Worm (Caenorhabditis elegans) whole organism, L1 larva: ENCODE measurements around the gene lap-1.

ENCODE experiments used
- C16A3.4 ChIP-seq: fragments of 150-350 bp; optimal IDR thresholded peaks from 2 replicates; lab custom pipeline; 2014; ENCODE audit warnings: missing biosample characterization, missing genetic modification characterization
- F16B12.6 ChIP-seq: fragments of 150-350 bp; optimal IDR thresholded peaks from 2 replicates; lab custom pipeline; 2014; ENCODE audit warnings: missing biosample characterization, missing genetic modification characterization
- Y116A8C.19 ChIP-seq: sonication (generic microtip); optimal IDR thresholded peaks from 2 replicates; lab custom pipeline; 2016; ENCODE audit warnings: missing compliant biosample characterization, missing genetic modification characterization, borderline replicate concordance
- alr-1 ChIP-seq: fragments of 200-800 bp; sonication (Bioruptor generic); optimal IDR thresholded peaks from 2 replicates; lab custom pipeline; 2018; ENCODE audit warnings: borderline replicate concordance, mild to moderate bottlenecking, missing genetic modification characterization, missing compliant biosample characterization
- ceh-8 ChIP-seq: fragments of 200-800 bp; sonication (Bioruptor generic); optimal IDR thresholded peaks from 2 replicates; lab custom pipeline; 2018; ENCODE audit warnings: mild to moderate bottlenecking, missing genetic modification characterization, moderate library complexity, missing compliant biosample characterization
- ceh-88 ChIP-seq: fragments of 200-800 bp; sonication (Bioruptor generic); IDR thresholded peaks from 2 replicates; pipeline ENCODE4 v1.3.6; 2022; ENCODE audit warnings: missing genetic modification characterization, missing compliant biosample characterization
- ces-1 ChIP-seq: fragments of 150-350 bp; optimal IDR thresholded peaks from 2 replicates; lab custom pipeline; 2014; ENCODE audit warnings: missing biosample characterization, missing genetic modification reagents, missing genetic modification characterization
- dpl-1 ChIP-seq, 3 experiments: fragments of 150-350 bp in 2 of 3; sonication (generic microtip) in 1 of 3; optimal IDR thresholded peaks; 2 replicates each; lab custom pipeline; 2014 to 2017; ENCODE audit warnings: missing biosample characterization in 3 of 3, missing genetic modification characterization in 3 of 3, missing genetic modification reagents in 3 of 3
- dsc-1 ChIP-seq: sonication (generic microtip); optimal IDR thresholded peaks from 2 replicates; lab custom pipeline; 2016; ENCODE audit warnings: mild to moderate bottlenecking, missing genetic modification characterization, missing compliant biosample characterization
- efl-3 ChIP-seq: fragments of 200-800 bp; sonication (Bioruptor generic); optimal IDR thresholded peaks from 2 replicates; lab custom pipeline; 2018; ENCODE audit warnings: mild to moderate bottlenecking, missing genetic modification characterization, missing compliant biosample characterization
- egl-13 ChIP-seq: sonication (generic microtip); optimal IDR thresholded peaks from 2 replicates; lab custom pipeline; 2016; ENCODE audit warnings: missing genotype, missing genetic modification reagents, missing genetic modification characterization, missing compliant biosample characterization
- egl-27 ChIP-seq, 2 experiments: fragments of 150-350 bp in 1 of 2; sonication (generic microtip); optimal IDR thresholded peaks; 3 replicates each; lab custom pipeline; 2017 to 2018; ENCODE audit warnings: missing biosample characterization in 2 of 2, missing genetic modification characterization in 2 of 2, missing genetic modification reagents in 2 of 2
- elt-2 ChIP-seq: sonication (generic microtip); optimal IDR thresholded peaks from 2 replicates; lab custom pipeline; 2016; ENCODE audit warnings: missing genetic modification characterization, mild to moderate bottlenecking, inconsistent platforms, missing compliant biosample characterization, missing genetic modification reagents
- elt-3 ChIP-seq, 6 experiments: fragments of 150-350 bp in 1 of 6; sonication (generic microtip); optimal IDR thresholded peaks; 2 replicates each; lab custom pipeline; 2017 to 2018; ENCODE audit warnings: missing biosample characterization in 6 of 6, missing genetic modification characterization in 6 of 6, inconsistent platforms in 1 of 6
- ets-5 ChIP-seq: fragments of 200-800 bp; sonication (Bioruptor generic); IDR thresholded peaks from 2 replicates; pipeline ENCODE4 v1.3.6; 2022; ENCODE audit warnings: missing genetic modification characterization, missing compliant biosample characterization
- fkh-8 ChIP-seq: sonication (generic microtip); optimal IDR thresholded peaks from 2 replicates; lab custom pipeline; 2016; ENCODE audit warnings: mild to moderate bottlenecking, missing genetic modification characterization, missing compliant biosample characterization
- fos-1 ChIP-seq: fragments of 150-350 bp; optimal IDR thresholded peaks from 2 replicates; lab custom pipeline; 2014; ENCODE audit warnings: missing biosample characterization, missing genetic modification characterization
- hlh-17 ChIP-seq: fragments of 200-800 bp; sonication (Bioruptor generic); optimal IDR thresholded peaks from 2 replicates; lab custom pipeline; 2018; ENCODE audit warnings: missing genetic modification characterization, mild to moderate bottlenecking, missing compliant biosample characterization, moderate library complexity, borderline replicate concordance
- hlh-4 ChIP-seq: sonication (generic microtip); optimal IDR thresholded peaks from 2 replicates; lab custom pipeline; 2016; ENCODE audit warnings: mild to moderate bottlenecking, missing genetic modification characterization, missing compliant biosample characterization
- hpl-2 ChIP-seq: fragments of 150-350 bp; optimal IDR thresholded peaks from 2 replicates; lab custom pipeline; 2014; ENCODE audit warnings: missing biosample characterization, missing genetic modification reagents, missing genetic modification characterization
- irx-1 ChIP-seq: sonication (generic microtip); optimal IDR thresholded peaks from 2 replicates; lab custom pipeline; 2016; ENCODE audit warnings: missing genetic modification characterization, missing compliant biosample characterization
- lin-14 ChIP-seq: fragments of 200-800 bp; sonication (Bioruptor generic); optimal IDR thresholded peaks from 2 replicates; lab custom pipeline; 2018; ENCODE audit warnings: mild to moderate bottlenecking, missing genetic modification characterization, moderate library complexity, missing compliant biosample characterization
- lin-35 ChIP-seq, 2 experiments: fragments of 150-350 bp; optimal IDR thresholded peaks; 2 replicates each; lab custom pipeline; 2014; ENCODE audit warnings: missing biosample characterization in 2 of 2, missing genetic modification characterization in 2 of 2, missing genetic modification reagents in 2 of 2
- lsy-2 ChIP-seq, 2 experiments: fragments of 150-350 bp; optimal IDR thresholded peaks; 2 replicates each; lab custom pipeline; 2014; ENCODE audit warnings: missing biosample characterization in 2 of 2, missing genetic modification characterization in 2 of 2
- nhr-11 ChIP-seq: fragments of 150-350 bp; optimal IDR thresholded peaks from 2 replicates; lab custom pipeline; 2014; ENCODE audit warnings: missing biosample characterization, missing genetic modification characterization
- nhr-12 ChIP-seq: sonication (generic microtip); optimal IDR thresholded peaks from 2 replicates; lab custom pipeline; 2017; ENCODE audit warnings: missing biosample characterization, missing genetic modification characterization
- nhr-19 ChIP-seq: fragments of 200-800 bp; sonication (Bioruptor generic); conservative IDR thresholded peaks from 2 replicates; pipeline ENCODE4 v1.3.6; 2022; ENCODE audit warnings: missing genetic modification characterization, missing compliant biosample characterization
- nhr-20 ChIP-seq: sonication (generic microtip); optimal IDR thresholded peaks from 2 replicates; lab custom pipeline; 2016; ENCODE audit warnings: mild to moderate bottlenecking, missing genetic modification characterization, missing compliant biosample characterization
- nhr-28 ChIP-seq: fragments of 150-350 bp; optimal IDR thresholded peaks from 2 replicates; lab custom pipeline; 2014; ENCODE audit warnings: missing biosample characterization, missing genetic modification characterization
- nhr-47 ChIP-seq: sonication (generic microtip); optimal IDR thresholded peaks from 2 replicates; lab custom pipeline; 2016; ENCODE audit warnings: mild to moderate bottlenecking, missing genetic modification characterization, moderate library complexity, missing compliant biosample characterization
- nhr-71 ChIP-seq: sonication (generic microtip); optimal IDR thresholded peaks from 2 replicates; lab custom pipeline; 2016; ENCODE audit warnings: mild to moderate bottlenecking, missing genetic modification characterization, moderate library complexity, missing compliant biosample characterization
- nhr-76 ChIP-seq: sonication (generic microtip); optimal IDR thresholded peaks from 2 replicates; lab custom pipeline; 2017; ENCODE audit warnings: missing biosample characterization, missing genetic modification characterization
- nhr-77 ChIP-seq: fragments of 150-350 bp; optimal IDR thresholded peaks from 2 replicates; lab custom pipeline; 2014; ENCODE audit warnings: missing biosample characterization, missing genetic modification characterization
- nhr-90 ChIP-seq: sonication (generic microtip); optimal IDR thresholded peaks from 2 replicates; lab custom pipeline; 2016; ENCODE audit warnings: mild to moderate bottlenecking, missing genetic modification characterization, missing compliant biosample characterization; ENCODE audit not compliant: poor library complexity
- skn-1 ChIP-seq: fragments of 150-350 bp; optimal IDR thresholded peaks from 2 replicates; lab custom pipeline; 2014; ENCODE audit warnings: missing biosample characterization, missing genetic modification characterization
- snpc-4 ChIP-seq: fragments of 150-350 bp; optimal IDR thresholded peaks from 2 replicates; lab custom pipeline; 2014; ENCODE audit warnings: missing biosample characterization, missing genetic modification characterization
- snu-23 ChIP-seq: sonication (generic microtip); optimal IDR thresholded peaks from 2 replicates; lab custom pipeline; 2016; ENCODE audit warnings: missing genetic modification characterization, missing compliant biosample characterization
- sox-4 ChIP-seq: sonication (generic microtip); optimal IDR thresholded peaks from 2 replicates; lab custom pipeline; 2016; ENCODE audit warnings: missing genetic modification characterization, missing compliant biosample characterization
- sptf-1 ChIP-seq: fragments of 150-350 bp; optimal IDR thresholded peaks from 2 replicates; lab custom pipeline; 2014; ENCODE audit warnings: missing biosample characterization, missing genetic modification characterization
- swsn-7 ChIP-seq: sonication (generic microtip); optimal IDR thresholded peaks from 2 replicates; lab custom pipeline; 2016; ENCODE audit warnings: missing genetic modification characterization, missing compliant biosample characterization
- tbx-2 ChIP-seq: sonication (generic microtip); optimal IDR thresholded peaks from 2 replicates; lab custom pipeline; 2016; ENCODE audit warnings: missing genetic modification characterization, missing compliant biosample characterization
- tlp-1 ChIP-seq: fragments of 150-350 bp; optimal IDR thresholded peaks from 2 replicates; lab custom pipeline; 2014; ENCODE audit warnings: missing biosample characterization, missing genetic modification characterization
- unc-30 ChIP-seq: sonication (generic microtip); optimal IDR thresholded peaks from 2 replicates; lab custom pipeline; 2017; ENCODE audit warnings: missing biosample characterization, missing genetic modification characterization
- unc-62 ChIP-seq: fragments of 150-350 bp; optimal IDR thresholded peaks from 2 replicates; lab custom pipeline; 2014; ENCODE audit warnings: missing biosample characterization, missing genetic modification reagents, missing genetic modification characterization
- unc-98 ChIP-seq: fragments of 200-800 bp; sonication (Bioruptor generic); IDR thresholded peaks from 2 replicates; pipeline ENCODE4 v1.3.6; 2022; ENCODE audit warnings: missing genetic modification characterization, missing compliant biosample characterization
- vab-15 ChIP-seq: sonication (generic microtip); optimal IDR thresholded peaks from 2 replicates; lab custom pipeline; 2017; ENCODE audit warnings: missing genotype, mild to moderate bottlenecking, missing genetic modification characterization, missing compliant biosample characterization
- xbp-1 ChIP-seq: sonication (generic microtip); optimal IDR thresholded peaks from 2 replicates; lab custom pipeline; 2016; ENCODE audit warnings: missing genetic modification characterization, missing compliant biosample characterization
- zag-1 ChIP-seq: fragments of 150-350 bp; optimal IDR thresholded peaks from 2 replicates; lab custom pipeline; 2014; ENCODE audit warnings: missing biosample characterization, missing genetic modification characterization
- zip-4 ChIP-seq: fragments of 200-800 bp; sonication (Bioruptor generic); optimal IDR thresholded peaks from 2 replicates; lab custom pipeline; 2018; ENCODE audit warnings: mild to moderate bottlenecking, missing genetic modification characterization, moderate library complexity, missing compliant biosample characterization
- ztf-11 ChIP-seq, 2 experiments: sonication (generic microtip); optimal IDR thresholded peaks; 2 replicates each; lab custom pipeline; 2016 to 2017; ENCODE audit warnings: missing genetic modification characterization in 2 of 2, missing biosample characterization in 1 of 2, missing compliant biosample characterization in 1 of 2

The lap-1 gene

DNA sequence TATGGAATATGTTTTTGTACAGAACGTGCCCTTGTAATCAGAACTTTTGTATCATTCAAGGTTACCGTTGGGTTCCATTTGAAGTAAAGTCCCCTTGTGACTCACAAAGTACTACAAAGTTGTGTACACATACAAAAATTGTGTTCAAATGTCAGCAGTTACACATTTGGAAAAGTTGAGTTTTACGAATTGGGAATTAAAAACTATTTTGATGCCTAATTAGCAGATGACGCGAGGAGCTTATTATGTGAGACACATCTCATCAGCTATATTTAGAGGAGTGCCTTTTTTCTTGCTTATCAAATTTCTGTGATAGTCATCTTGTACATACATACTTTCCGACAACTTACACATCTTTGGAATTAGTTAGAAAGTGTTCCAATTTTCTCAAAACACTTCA, 11.8 kb upstream of the lap-1 start:
- TF ChIP-seq ceh-8 (GFP tag; lab: Kevin White, UChicago) (peak; percentile 55), hlh-4 (tag; lab: Kevin White, UChicago) (no peak), nhr-19 (GFP tag; lab: Robert Waterston, UW) (no peak)

DNA sequence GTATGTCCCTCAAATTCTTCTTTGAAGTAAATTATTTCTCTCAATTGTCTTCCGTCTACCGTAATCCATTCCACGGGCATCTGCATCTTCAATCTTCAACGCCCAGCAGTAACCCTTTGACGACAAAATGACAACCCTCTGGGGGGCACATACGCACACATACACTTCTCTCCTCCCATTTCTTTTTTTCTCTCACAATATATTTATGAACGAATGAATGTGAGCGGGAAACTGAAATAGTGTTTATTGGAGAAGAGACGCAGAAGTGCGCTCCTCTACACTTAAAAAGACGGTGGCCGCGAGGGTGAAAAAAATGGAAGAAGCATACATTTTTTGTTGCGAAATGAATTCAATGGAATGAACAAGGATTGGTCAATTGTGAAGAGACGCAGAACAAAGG, 10.2 kb upstream of the lap-1 start:
- peak; percentile 63 for TF ChIP-seq fos-1 (tag; lab: Kevin White, UChicago)
- peak; percentile 57 to 79 (median 58) for TF ChIP-seq dpl-1 (GFP tag; optimal IDR thresholded peaks at IDR 0.05; lab: Kevin White, UChicago)
- no peak for TF ChIP-seq nhr-12
- TF ChIP-seq hlh-17 (GFP tag; lab: Kevin White, UChicago), result no peak
- no peak for TF ChIP-seq efl-3
- peak; percentile 69 for TF ChIP-seq snu-23 (GFP tag; lab: Kevin White, UChicago)
- TF ChIP-seq Y116A8C.19 (tag; lab: Kevin White, UChicago), result no peak
- TF ChIP-seq lin-35 (GFP tag; optimal IDR thresholded peaks at IDR 0.05; lab: Kevin White, UChicago), result peak; percentile 67 to 77
- peak; percentile 52 for TF ChIP-seq nhr-47
- no peak for TF ChIP-seq hlh-4 (tag; lab: Kevin White, UChicago)
- TF ChIP-seq lin-14, result peak; percentile 97
- peak; percentile 44 for TF ChIP-seq xbp-1 (tag; lab: Kevin White, UChicago)
- TF ChIP-seq skn-1 (tag; lab: Kevin White, UChicago), result peak; percentile 88
- TF ChIP-seq F16B12.6 (tag; lab: Kevin White, UChicago), result peak; percentile 35
- TF ChIP-seq ztf-11 (tag; optimal IDR thresholded peaks at IDR 0.05; lab: Kevin White, UChicago), result no peak
- peak; percentile 58 for TF ChIP-seq swsn-7 (tag; lab: Kevin White, UChicago)
- TF ChIP-seq snpc-4 (tag; lab: Kevin White, UChicago), result peak; percentile 61
- no peak for TF ChIP-seq ets-5 (GFP tag; lab: Robert Waterston, UW)
- TF ChIP-seq elt-3 (tag; optimal IDR thresholded peaks at IDR 0.05; lab: Kevin White, UChicago), result no peak
- TF ChIP-seq ces-1 (GFP tag; lab: Kevin White, UChicago), result no peak
- no peak for TF ChIP-seq tlp-1 (tag; lab: Kevin White, UChicago)
- TF ChIP-seq dsc-1, result no peak
- peak; percentile 55 for TF ChIP-seq nhr-20 (tag; lab: Kevin White, UChicago)
- TF ChIP-seq unc-62, result no peak
- TF ChIP-seq fkh-8 (tag; lab: Kevin White, UChicago), result peak; percentile 80
- TF ChIP-seq egl-27 (tag; optimal IDR thresholded peaks at IDR 0.05; lab: Kevin White, UChicago), result no peak
- TF ChIP-seq egl-13 (tag; lab: Kevin White, UChicago), result no peak
- peak; percentile 84 to 93 for TF ChIP-seq lsy-2 (tag; optimal IDR thresholded peaks at IDR 0.05; lab: Kevin White, UChicago)
- no peak for TF ChIP-seq ceh-8 (GFP tag; lab: Kevin White, UChicago)
- no peak for TF ChIP-seq sox-4 (tag; lab: Kevin White, UChicago)
- peak; percentile 38 for TF ChIP-seq tbx-2 (tag; lab: Kevin White, UChicago)
- TF ChIP-seq nhr-90 (tag; lab: Kevin White, UChicago), result peak; percentile 22
- TF ChIP-seq zip-4 (GFP tag; lab: Kevin White, UChicago), result peak; percentile 7
- no peak for TF ChIP-seq nhr-11 (tag; lab: Kevin White, UChicago)
- TF ChIP-seq vab-15, result no peak
- TF ChIP-seq nhr-28 (tag; lab: Kevin White, UChicago), result no peak
- TF ChIP-seq unc-98, result no peak
- TF ChIP-seq elt-2 (tag; lab: Kevin White, UChicago), result peak; percentile 24
- no peak for TF ChIP-seq unc-30 (tag; lab: Kevin White, UChicago)
- TF ChIP-seq hpl-2 (GFP tag; lab: Kevin White, UChicago), result no peak
- no peak for TF ChIP-seq C16A3.4 (tag; lab: Kevin White, UChicago)
- no peak for TF ChIP-seq irx-1
- TF ChIP-seq ceh-88 (GFP tag; lab: Robert Waterston, UW), result no peak
- TF ChIP-seq nhr-77 (tag; lab: Kevin White, UChicago), result peak; percentile 35
- no peak for TF ChIP-seq alr-1
- peak; percentile 35 for TF ChIP-seq nhr-19 (GFP tag; lab: Robert Waterston, UW)
- no peak for TF ChIP-seq sptf-1 (tag; lab: Kevin White, UChicago)
- peak; percentile 72 for TF ChIP-seq nhr-71 (tag; lab: Kevin White, UChicago)
- no peak for TF ChIP-seq zag-1 (tag; lab: Kevin White, UChicago)
- no peak for TF ChIP-seq nhr-76 (tag; lab: Kevin White, UChicago)
